Worm (Caenorhabditis elegans) whole organism, L2 larva: Measurements from ENCODE around the gene C01F6.14.

Experiments used
- C34F6.9 ChIP-seq: fragments of 150-350 bp; optimal IDR thresholded peaks from 2 replicates; lab custom pipeline; 2014; ENCODE audit warnings: missing biosample characterization, missing genetic modification characterization
- F13H6.1 ChIP-seq: sonication (generic microtip); optimal IDR thresholded peaks from 2 replicates; lab custom pipeline; 2016; ENCODE audit warnings: missing genetic modification characterization, missing compliant biosample characterization
- R02D3.7 ChIP-seq: fragments of 150-350 bp; optimal IDR thresholded peaks from 2 replicates; lab custom pipeline; 2014; ENCODE audit warnings: missing biosample characterization, missing genetic modification characterization
- Y55F3AM.14 ChIP-seq: fragments of 200-800 bp; sonication (Bioruptor generic); optimal IDR thresholded peaks from 2 replicates; lab custom pipeline; 2018; ENCODE audit warnings: mild to moderate bottlenecking, missing genetic modification characterization, missing compliant biosample characterization
- aly-2 ChIP-seq: fragments of 150-350 bp; optimal IDR thresholded peaks from 2 replicates; lab custom pipeline; 2014; ENCODE audit warnings: missing biosample characterization, missing genetic modification characterization
- ama-1 ChIP-seq: fragments of 150-350 bp; optimal IDR thresholded peaks from 2 replicates; lab custom pipeline; 2018; ENCODE audit warnings: inconsistent platforms
- blmp-1 ChIP-seq: sonication (generic microtip); optimal IDR thresholded peaks from 2 replicates; lab custom pipeline; 2017; ENCODE audit warnings: missing genetic modification characterization, mild to moderate bottlenecking, missing compliant biosample characterization, antibody characterized with exemption, moderate library complexity; ENCODE audit not compliant: insufficient read depth
- ceh-82 ChIP-seq: fragments of 150-350 bp; optimal IDR thresholded peaks from 2 replicates; lab custom pipeline; 2014; ENCODE audit warnings: missing biosample characterization, missing genetic modification characterization
- crh-2 ChIP-seq: sonication (generic microtip); optimal IDR thresholded peaks from 2 replicates; lab custom pipeline; 2017; ENCODE audit warnings: missing biosample characterization, missing genetic modification characterization
- dmd-4 ChIP-seq: sonication (generic microtip); optimal IDR thresholded peaks from 2 replicates; lab custom pipeline; 2017; ENCODE audit warnings: missing biosample characterization, missing genetic modification characterization
- egl-27 ChIP-seq: sonication (generic microtip); optimal IDR thresholded peaks from 3 replicates; lab custom pipeline; 2017; ENCODE audit warnings: missing biosample characterization, missing genetic modification reagents, missing genetic modification characterization
- elt-1 ChIP-seq: fragments of 150-350 bp; optimal IDR thresholded peaks from 2 replicates; lab custom pipeline; 2014; ENCODE audit warnings: missing biosample characterization, missing genetic modification characterization
- elt-3 ChIP-seq: sonication (generic microtip); optimal IDR thresholded peaks from 2 replicates; lab custom pipeline; 2017; ENCODE audit warnings: missing biosample characterization, missing genetic modification characterization
- fos-1 ChIP-seq: fragments of 150-350 bp; optimal IDR thresholded peaks from 2 replicates; lab custom pipeline; 2014; ENCODE audit warnings: missing biosample characterization, missing genetic modification characterization
- gmeb-1 ChIP-seq: fragments of 150-350 bp; optimal IDR thresholded peaks from 2 replicates; lab custom pipeline; 2014; ENCODE audit warnings: missing biosample characterization, missing genetic modification characterization
- lin-13 ChIP-seq: fragments of 150-350 bp; optimal IDR thresholded peaks from 2 replicates; lab custom pipeline; 2014; ENCODE audit warnings: missing biosample characterization, missing genetic modification reagents, missing genetic modification characterization
- lin-39 ChIP-seq: fragments of 150-350 bp; optimal IDR thresholded peaks from 2 replicates; lab custom pipeline; 2014; ENCODE audit warnings: missing biosample characterization, missing genetic modification reagents, missing genetic modification characterization
- lsy-2 ChIP-seq, 2 experiments: fragments of 150-350 bp in 1 of 2; sonication (generic microtip) in 1 of 2; optimal IDR thresholded peaks; 2 replicates each; lab custom pipeline; 2014 to 2017; ENCODE audit warnings: missing biosample characterization in 2 of 2, missing genetic modification characterization in 2 of 2
- mab-5 ChIP-seq: fragments of 150-350 bp; optimal IDR thresholded peaks from 2 replicates; lab custom pipeline; 2014; ENCODE audit warnings: missing biosample characterization, missing genetic modification characterization
- nhr-10 ChIP-seq: sonication (generic microtip); optimal IDR thresholded peaks from 2 replicates; lab custom pipeline; 2017; ENCODE audit warnings: missing biosample characterization, missing genetic modification characterization
- nhr-11 ChIP-seq: fragments of 150-350 bp; optimal IDR thresholded peaks from 2 replicates; lab custom pipeline; 2014; ENCODE audit warnings: missing biosample characterization, missing genetic modification characterization
- nhr-129 ChIP-seq: fragments of 150-350 bp; optimal IDR thresholded peaks from 2 replicates; lab custom pipeline; 2014; ENCODE audit warnings: missing biosample characterization, missing genetic modification characterization
- nhr-21 ChIP-seq: fragments of 150-350 bp; optimal IDR thresholded peaks from 2 replicates; lab custom pipeline; 2014; ENCODE audit warnings: missing biosample characterization, missing genetic modification characterization
- nhr-23 ChIP-seq: fragments of 150-350 bp; optimal IDR thresholded peaks from 2 replicates; lab custom pipeline; 2014; ENCODE audit warnings: missing biosample characterization, missing genetic modification reagents, missing genetic modification characterization
- nhr-237 ChIP-seq: fragments of 150-350 bp; optimal IDR thresholded peaks from 2 replicates; lab custom pipeline; 2014; ENCODE audit warnings: missing biosample characterization, missing genetic modification characterization
- nhr-6 ChIP-seq: fragments of 150-350 bp; optimal IDR thresholded peaks from 2 replicates; lab custom pipeline; 2014; ENCODE audit warnings: missing biosample characterization, missing genetic modification characterization
- nhr-77 ChIP-seq: fragments of 150-350 bp; optimal IDR thresholded peaks from 2 replicates; lab custom pipeline; 2014; ENCODE audit warnings: missing biosample characterization, missing genetic modification characterization
- peb-1 ChIP-seq: fragments of 150-350 bp; optimal IDR thresholded peaks from 2 replicates; lab custom pipeline; 2014; ENCODE audit warnings: missing biosample characterization, missing genetic modification characterization
- sem-4 ChIP-seq: fragments of 150-350 bp; optimal IDR thresholded peaks from 2 replicates; lab custom pipeline; 2014; ENCODE audit warnings: missing biosample characterization, missing genetic modification reagents, missing genetic modification characterization
- skn-1 ChIP-seq: sonication (generic microtip); optimal IDR thresholded peaks from 2 replicates; lab custom pipeline; 2017; ENCODE audit warnings: missing biosample characterization, missing genetic modification characterization
- sma-3 ChIP-seq: sonication (generic microtip); optimal IDR thresholded peaks from 2 replicates; lab custom pipeline; 2016; ENCODE audit warnings: missing genetic modification reagents, missing genetic modification characterization, missing compliant biosample characterization
- sma-9 ChIP-seq, 2 experiments: fragments of 150-350 bp in 1 of 2; sonication (generic microtip) in 1 of 2; optimal IDR thresholded peaks; 2 replicates each; lab custom pipeline; 2014 to 2016; ENCODE audit warnings: missing genetic modification characterization in 2 of 2, mild to moderate bottlenecking in 1 of 2, missing biosample characterization in 1 of 2, missing compliant biosample characterization in 1 of 2, missing genetic modification reagents in 1 of 2, moderate library complexity in 1 of 2
- snpc-4 ChIP-seq: fragments of 150-350 bp; optimal IDR thresholded peaks from 2 replicates; lab custom pipeline; 2014; ENCODE audit warnings: missing biosample characterization, missing genetic modification characterization
- unc-39 ChIP-seq: fragments of 150-350 bp; optimal IDR thresholded peaks from 2 replicates; lab custom pipeline; 2014; ENCODE audit warnings: missing biosample characterization, missing genetic modification characterization
- unc-55 ChIP-seq: fragments of 150-350 bp; sonication (generic microtip); optimal IDR thresholded peaks from 3 replicates; lab custom pipeline; 2014; ENCODE audit warnings: missing biosample characterization, missing genetic modification reagents, missing genetic modification characterization
- unc-62 ChIP-seq: fragments of 150-350 bp; optimal IDR thresholded peaks from 2 replicates; lab custom pipeline; 2014; ENCODE audit warnings: missing biosample characterization, missing genetic modification reagents, missing genetic modification characterization
- zag-1 ChIP-seq: fragments of 150-350 bp; optimal IDR thresholded peaks from 2 replicates; lab custom pipeline; 2014; ENCODE audit warnings: missing biosample characterization, missing genetic modification characterization
- ztf-1 ChIP-seq: fragments of 200-800 bp; sonication (Bioruptor generic); conservative IDR thresholded peaks from 2 replicates; pipeline ENCODE4 v1.3.6; 2022; ENCODE audit warnings: missing genetic modification characterization, missing compliant biosample characterization
- ztf-4 ChIP-seq: fragments of 150-350 bp; optimal IDR thresholded peaks from 2 replicates; lab custom pipeline; 2014; ENCODE audit warnings: missing biosample characterization, missing genetic modification characterization

Gene C01F6.14

DNA sequence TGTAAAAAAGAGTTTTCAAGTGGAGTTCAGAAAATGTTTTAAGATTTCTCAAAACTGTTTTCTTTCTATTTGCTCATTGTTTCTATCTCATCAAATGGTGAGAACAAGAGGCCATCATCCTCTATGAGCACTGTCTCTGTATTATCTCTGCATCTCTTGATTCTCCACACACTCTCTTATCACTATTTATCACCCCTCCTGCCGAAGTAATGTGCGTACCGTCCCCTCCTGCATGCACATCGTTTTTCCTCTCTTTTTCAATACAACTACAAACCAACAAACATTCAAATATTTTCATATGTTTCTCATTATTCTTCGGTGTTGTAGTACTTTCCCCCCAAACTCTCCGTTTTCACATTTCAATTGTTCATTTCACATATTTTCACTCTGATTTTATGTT, 12.5 kb upstream of the C01F6.14 start:
- TF ChIP-seq fos-1 (tag; lab: Kevin White, UChicago) (peak; percentile 89), lin-13 (no peak)

DNA sequence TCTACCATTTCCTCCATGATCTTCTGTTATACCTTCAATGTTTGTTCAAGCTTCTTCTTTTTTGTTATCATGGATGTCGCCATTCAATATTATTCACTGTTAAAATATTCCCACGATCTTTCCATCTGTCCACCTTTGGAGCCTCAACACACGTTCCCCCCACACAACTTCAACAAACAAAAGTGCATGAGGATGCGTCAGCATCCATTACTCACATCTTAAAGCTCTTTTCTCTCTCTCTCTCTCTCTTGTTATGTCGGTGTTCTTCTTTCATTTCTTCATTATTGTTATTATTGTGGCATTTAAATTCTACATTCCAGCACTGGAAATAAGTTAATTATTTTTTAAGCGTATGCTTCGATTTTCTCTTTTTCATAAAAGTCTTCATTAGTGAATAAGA, 10.2 kb upstream of the C01F6.14 start:
- TF ChIP-seq ztf-4 (tag; lab: Kevin White, UChicago): no peak
- no peak for TF ChIP-seq lsy-2 (tag; optimal IDR thresholded peaks at IDR 0.05; lab: Kevin White, UChicago)
- no peak for TF ChIP-seq sma-3 (GFP tag; lab: Kevin White, UChicago)
- TF ChIP-seq ama-1 (lab: Kevin White, UChicago): no peak
- TF ChIP-seq sem-4: no peak
- TF ChIP-seq unc-55 (GFP tag; lab: Kevin White, UChicago): no peak
- no peak for TF ChIP-seq gmeb-1
- TF ChIP-seq unc-62 (GFP tag; lab: Kevin White, UChicago): no peak
- no peak for TF ChIP-seq aly-2 (tag; lab: Kevin White, UChicago)
- TF ChIP-seq blmp-1 (tag; lab: Kevin White, UChicago): no peak
- TF ChIP-seq fos-1 (tag; lab: Kevin White, UChicago): no peak

DNA sequence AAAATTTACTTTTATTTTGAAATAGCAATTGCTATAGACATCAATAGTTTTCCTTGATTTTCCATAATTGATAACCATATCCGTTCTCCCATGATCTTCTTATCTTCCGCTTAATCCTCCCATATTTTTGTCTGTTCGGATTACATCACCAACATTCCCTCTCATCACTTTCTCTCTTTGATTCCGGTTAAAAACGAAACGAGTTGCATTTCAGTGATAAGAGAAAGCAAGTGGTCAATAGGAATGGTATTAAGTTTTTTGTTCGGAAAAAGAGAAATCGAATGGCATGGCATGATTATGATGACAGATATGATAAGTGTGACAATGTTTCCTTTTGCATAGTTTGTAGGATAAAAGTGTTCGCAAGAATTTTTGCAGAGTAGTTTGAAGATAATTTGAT, 8.1 kb upstream of the C01F6.14 start:
- TF ChIP-seq nhr-6 (tag; lab: Kevin White, UChicago) (no peak), fos-1 (tag; lab: Kevin White, UChicago) (peak; percentile 93), mab-5 (tag; lab: Kevin White, UChicago) (no peak), blmp-1 (tag; lab: Kevin White, UChicago) (peak; percentile 76), nhr-21 (tag; lab: Kevin White, UChicago) (peak; percentile 0)
- TF ChIP-seq, all 48 proteins: peak for 3

DNA sequence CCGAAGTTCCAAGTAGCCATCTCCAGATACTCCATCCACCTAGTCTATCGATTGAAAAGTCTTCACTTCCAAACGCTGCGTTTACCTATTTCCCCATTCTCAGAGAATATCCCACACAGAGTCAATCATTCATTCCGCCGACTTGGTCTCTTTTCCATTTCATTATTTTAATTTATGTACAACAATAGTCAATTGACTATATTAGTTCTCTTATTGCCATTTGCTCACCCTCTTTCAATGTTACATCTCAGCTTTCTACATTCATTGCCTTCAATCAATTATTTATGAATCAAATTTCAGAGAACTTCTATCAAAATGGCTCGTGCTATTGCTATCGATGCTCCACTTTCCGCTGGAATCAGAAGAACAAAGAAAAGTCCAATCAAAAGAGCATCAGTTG, 4.7 kb upstream of the C01F6.14 start, which contains the start of gene aly-1:
Gene aly-1 (plus strand): TSS at position 301 of the 400 bp plus-strand sequence.
- TF ChIP-seq nhr-21 (tag; lab: Kevin White, UChicago) (no peak), sma-9 (GFP tag; optimal IDR thresholded peaks at IDR 0.05; lab: Kevin White, UChicago) (no peak), sma-9 (tag; optimal IDR thresholded peaks at IDR 0.05; lab: Kevin White, UChicago) (no peak)

DNA sequence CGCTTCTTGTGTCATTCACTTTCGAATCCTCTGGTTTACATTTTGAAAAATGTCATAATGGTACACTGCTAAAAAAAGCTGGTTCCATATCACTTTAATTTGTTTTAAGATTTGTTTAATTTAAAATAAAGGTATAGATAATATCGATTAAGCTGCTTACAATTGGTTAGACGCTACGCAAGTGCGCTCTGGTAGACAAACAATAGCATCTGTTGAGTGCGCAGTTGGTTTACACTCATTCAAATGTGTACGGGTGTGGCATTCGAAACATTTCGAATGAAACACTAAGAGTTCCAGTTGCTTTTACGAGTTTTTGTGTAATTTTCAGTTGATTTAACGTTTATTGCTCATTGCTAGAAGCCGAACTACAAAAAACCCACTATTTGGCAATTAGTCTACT, 3.5 kb upstream of the C01F6.14 start:
- TF ChIP-seq fos-1 (tag; lab: Kevin White, UChicago) (peak; percentile 23), elt-3 (tag; lab: Kevin White, UChicago) (no peak), egl-27 (no peak), crh-2 (tag; lab: Kevin White, UChicago) (peak; percentile 7), skn-1 (tag; lab: Kevin White, UChicago) (no peak), nhr-77 (tag; lab: Kevin White, UChicago) (no peak), nhr-11 (tag; lab: Kevin White, UChicago) (no peak), nhr-237 (tag; lab: Kevin White, UChicago) (no peak), peb-1 (tag; lab: Kevin White, UChicago) (no peak), ztf-1 (GFP tag; lab: Robert Waterston, UW) (no peak), sem-4 (no peak), nhr-10 (tag; lab: Kevin White, UChicago) (no peak), ztf-4 (tag; lab: Kevin White, UChicago) (no peak), R02D3.7 (no peak), unc-39 (tag; lab: Kevin White, UChicago) (no peak), ceh-82 (no peak), zag-1 (no peak), lsy-2 (tag; optimal IDR thresholded peaks at IDR 0.05; lab: Kevin White, UChicago) (peak in 1 of 2 experiments; percentile 70), Y55F3AM.14 (GFP tag; lab: Kevin White, UChicago) (no peak), lin-39 (tag; lab: Kevin White, UChicago) (no peak), ama-1 (lab: Kevin White, UChicago) (no peak), blmp-1 (tag; lab: Kevin White, UChicago) (no peak), unc-62 (GFP tag; lab: Kevin White, UChicago) (no peak), C34F6.9 (tag; lab: Kevin White, UChicago) (peak; percentile 85), sma-3 (GFP tag; lab: Kevin White, UChicago) (no peak), snpc-4 (tag; lab: Kevin White, UChicago) (no peak), unc-55 (GFP tag; lab: Kevin White, UChicago) (peak; percentile 58), F13H6.1 (tag; lab: Kevin White, UChicago) (no peak), sma-9 (GFP tag; optimal IDR thresholded peaks at IDR 0.05; lab: Kevin White, UChicago) (no peak), sma-9 (tag; optimal IDR thresholded peaks at IDR 0.05; lab: Kevin White, UChicago) (no peak), lin-13 (no peak), dmd-4 (no peak), mab-5 (tag; lab: Kevin White, UChicago) (no peak), nhr-23 (no peak), nhr-129 (tag; lab: Kevin White, UChicago) (peak; percentile 65), elt-1 (tag; lab: Kevin White, UChicago) (no peak), gmeb-1 (no peak)
- TF ChIP-seq, all 48 proteins: peak for 6
